Worm (Caenorhabditis elegans): ENCODE measurements around the gene B0244.6.

DNA sequence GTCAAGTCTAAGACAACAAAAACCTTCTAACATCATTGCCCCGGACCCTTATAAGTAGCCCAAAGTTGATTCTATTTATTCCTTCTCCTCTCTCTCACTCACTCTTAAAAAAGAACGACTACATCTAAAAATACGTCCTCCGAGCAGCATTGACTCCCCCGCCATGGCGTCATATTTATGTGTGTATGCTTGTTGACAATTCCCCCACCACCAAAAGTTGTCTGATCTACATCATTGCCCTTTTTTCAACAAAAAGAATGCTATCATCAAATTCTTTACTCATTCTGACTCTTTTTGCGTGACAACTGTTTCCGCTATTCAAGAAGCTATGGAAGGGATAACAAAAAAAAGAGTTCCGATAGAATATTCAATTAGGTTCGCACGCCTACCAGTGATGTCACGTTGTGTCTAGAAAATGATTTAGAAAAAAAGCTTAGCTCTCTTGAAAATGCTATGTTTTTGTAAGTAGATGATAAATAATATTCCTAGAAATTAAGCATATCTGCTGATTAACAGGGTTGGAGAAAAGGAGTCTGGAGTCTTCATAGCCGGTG lies 19.8 kb downstream of the B0244.6 start:
- TF ChIP-seq F13H6.1 (tag; optimal IDR thresholded peaks at IDR 0.05) (no peak), elt-1 (tag; optimal IDR thresholded peaks at IDR 0.05) (no peak), lin-39 (tag; optimal IDR thresholded peaks at IDR 0.05) (no peak), nhr-77 (tag; optimal IDR thresholded peaks at IDR 0.05) (no peak), mdl-1 (tag; optimal IDR thresholded peaks at IDR 0.05) (peak in 1 of 2 experiments; percentile 30), snpc-4 (tag; optimal IDR thresholded peaks at IDR 0.05) (no peak), alr-1 (tag; optimal IDR thresholded peaks at IDR 0.05) (no peak), lin-11 (tag; optimal IDR thresholded peaks at IDR 0.05) (no peak)
